Fruit fly (Drosophila melanogaster) whole organism, embryonic: ENCODE data around the gene AstC.
A peak's percentile ranks its signal among the peaks of the same experiment; 100 is the strongest.

ENCODE experiments used
- CG10147 ChIP-seq: fragments of 200-800 bp; sonication (Bioruptor generic); optimal IDR thresholded peaks from 2 replicates; lab custom pipeline; 2019; ENCODE audit warnings: missing biosample characterization, mild to moderate bottlenecking, missing genetic modification characterization, moderate library complexity
- CG10565 ChIP-seq: fragments of 200-800 bp; sonication (Bioruptor generic); optimal IDR thresholded peaks from 3 replicates; lab custom pipeline; 2016; ENCODE audit warnings: missing biosample characterization, mild to moderate bottlenecking, missing genetic modification characterization
- CG10979 ChIP-seq: fragments of 200-800 bp; sonication (Bioruptor generic); optimal IDR thresholded peaks from 2 replicates; lab custom pipeline; 2018; ENCODE audit warnings: missing biosample characterization, mild to moderate bottlenecking, missing genetic modification characterization, moderate library complexity
- CG11695 ChIP-seq: fragments of 200-800 bp; sonication (Bioruptor generic); IDR thresholded peaks from 3 replicates; pipeline ENCODE4 v1.3.6; 2022; ENCODE audit warnings: missing biosample characterization, missing genetic modification characterization
- CG12659 ChIP-seq: fragments of 200-800 bp; sonication (Bioruptor generic); optimal IDR thresholded peaks from 3 replicates; lab custom pipeline; 2017; ENCODE audit warnings: mild to moderate bottlenecking, missing biosample characterization, missing genetic modification reagents, missing genetic modification characterization
- CG13287 ChIP-seq: fragments of 200-800 bp; sonication (Bioruptor generic); IDR thresholded peaks from 2 replicates; pipeline ENCODE4 v1.3.6; 2022; ENCODE audit warnings: missing biosample characterization, missing genetic modification characterization; ENCODE audit not compliant: partially characterized antibody
- CG1529 ChIP-seq: fragments of 200-800 bp; sonication (Bioruptor generic); optimal IDR thresholded peaks from 3 replicates; lab custom pipeline; 2018; ENCODE audit warnings: missing biosample characterization, missing genetic modification characterization
- CG15514 ChIP-seq: fragments of 200-800 bp; sonication (Bioruptor generic); optimal IDR thresholded peaks from 3 replicates; lab custom pipeline; 2017; ENCODE audit warnings: missing biosample characterization, missing genetic modification characterization, mild to moderate bottlenecking, moderate library complexity, missing genetic modification reagents
- CG15696 ChIP-seq: fragments of 200-800 bp; sonication (Bioruptor generic); optimal IDR thresholded peaks from 2 replicates; lab custom pipeline; 2019; ENCODE audit warnings: missing biosample characterization, mild to moderate bottlenecking, missing genetic modification characterization, moderate library complexity
- CG17361 ChIP-seq: fragments of 200-800 bp; sonication (Bioruptor generic); IDR thresholded peaks from 3 replicates; pipeline ENCODE4 v1.3.6; 2022; ENCODE audit warnings: missing biosample characterization, missing genetic modification characterization
- CG17568 ChIP-seq: fragments of 200-800 bp; sonication (Bioruptor generic); optimal IDR thresholded peaks from 2 replicates; lab custom pipeline; 2018; ENCODE audit warnings: missing biosample characterization, mild to moderate bottlenecking, missing genetic modification characterization, moderate library complexity
- CG18011 ChIP-seq: fragments of 200-800 bp; sonication (Bioruptor generic); optimal IDR thresholded peaks from 2 replicates; lab custom pipeline; 2017; ENCODE audit warnings: missing biosample characterization, missing genetic modification characterization, mild to moderate bottlenecking, moderate library complexity, missing genotype
- CG1832 ChIP-seq: fragments of 200-800 bp; sonication (Bioruptor generic); optimal IDR thresholded peaks from 2 replicates; lab custom pipeline; 2017; ENCODE audit warnings: missing biosample characterization, mild to moderate bottlenecking, missing genetic modification characterization, inconsistent platforms
- CG2129 ChIP-seq: fragments of 200-800 bp; sonication (Bioruptor generic); IDR thresholded peaks from 2 replicates; pipeline ENCODE4 v1.3.6; 2022; ENCODE audit warnings: missing biosample characterization, missing genetic modification characterization; ENCODE audit not compliant: partially characterized antibody
- CG2199 ChIP-seq: fragments of 200-800 bp; sonication (Bioruptor generic); IDR thresholded peaks from 3 replicates; pipeline ENCODE4 v1.3.6; 2022; ENCODE audit warnings: missing biosample characterization, missing genetic modification characterization
- CG2202 ChIP-seq: fragments of 200-800 bp; sonication (Bioruptor generic); optimal IDR thresholded peaks from 2 replicates; lab custom pipeline; 2018; ENCODE audit warnings: missing biosample characterization, mild to moderate bottlenecking, missing genetic modification characterization
- CG2889 ChIP-seq: fragments of 200-800 bp; sonication (Bioruptor generic); IDR thresholded peaks from 3 replicates; pipeline ENCODE4 v1.3.6; 2022; ENCODE audit warnings: missing biosample characterization, missing genetic modification characterization
- CG31365 ChIP-seq: fragments of 200-800 bp; sonication (Bioruptor generic); optimal IDR thresholded peaks from 2 replicates; lab custom pipeline; 2018; ENCODE audit warnings: missing biosample characterization, mild to moderate bottlenecking, missing genetic modification characterization
- CG33213 ChIP-seq: fragments of 200-800 bp; sonication (Bioruptor generic); optimal IDR thresholded peaks from 3 replicates; lab custom pipeline; 2016; ENCODE audit warnings: missing biosample characterization, missing genetic modification characterization
- CG3847 ChIP-seq: fragments of 200-800 bp; sonication (Bioruptor generic); IDR thresholded peaks from 2 replicates; pipeline ENCODE4 v1.3.6; 2022; ENCODE audit warnings: missing biosample characterization, missing genetic modification characterization
- CG6175 ChIP-seq: fragments of 200-800 bp; sonication (Bioruptor generic); IDR thresholded peaks from 3 replicates; pipeline ENCODE4 v1.3.6; 2022; ENCODE audit warnings: missing biosample characterization, missing genetic modification characterization
- CG6689 ChIP-seq: fragments of 200-800 bp; sonication (Bioruptor generic); IDR thresholded peaks from 2 replicates; pipeline ENCODE4 v1.3.6; 2022; ENCODE audit warnings: missing biosample characterization, missing genetic modification characterization
- CG7372 ChIP-seq: fragments of 200-800 bp; sonication (Bioruptor generic); IDR thresholded peaks from 2 replicates; pipeline ENCODE4 v1.3.6; 2022; ENCODE audit warnings: missing biosample characterization, missing genetic modification characterization
- CG7963 ChIP-seq: fragments of 200-800 bp; sonication (Bioruptor generic); IDR thresholded peaks from 3 replicates; pipeline ENCODE4 v1.3.6; 2022; ENCODE audit warnings: missing biosample characterization, missing genetic modification characterization; ENCODE audit not compliant: partially characterized antibody
- CG8089 ChIP-seq: fragments of 200-800 bp; sonication (Bioruptor generic); optimal IDR thresholded peaks from 3 replicates; lab custom pipeline; 2016; ENCODE audit warnings: missing biosample characterization, missing genetic modification characterization
- CG8478 ChIP-seq: fragments of >200 bp; optimal IDR thresholded peaks from 2 replicates; lab custom pipeline; 2018
- Doc3 ChIP-seq: fragments of 200-800 bp; sonication (Bioruptor generic); IDR thresholded peaks from 3 replicates; pipeline ENCODE4 v1.3.6; 2022; ENCODE audit warnings: missing biosample characterization, missing genetic modification characterization; ENCODE audit not compliant: partially characterized antibody
- Eip74EF ChIP-seq, 2 experiments: fragments of 200-800 bp in 1 of 2; fragments of >200 bp in 1 of 2; sonication (Bioruptor generic) in 1 of 2; optimal IDR thresholded peaks; 2 replicates each; lab custom pipeline; 2017 to 2019; ENCODE audit warnings: missing biosample characterization in 2 of 2, missing genetic modification characterization in 2 of 2, mild to moderate bottlenecking in 1 of 2, moderate library complexity in 1 of 2
- HLH4C ChIP-seq: fragments of 200-800 bp; sonication (Bioruptor generic); IDR thresholded peaks from 3 replicates; pipeline ENCODE4 v1.3.6; 2022; ENCODE audit warnings: missing biosample characterization, missing genetic modification characterization; ENCODE audit not compliant: partially characterized antibody
- HLH54F ChIP-seq: fragments of 200-800 bp; sonication (Bioruptor generic); optimal IDR thresholded peaks from 3 replicates; lab custom pipeline; 2016; ENCODE audit warnings: missing biosample characterization, missing genetic modification characterization
- Jarid2 ChIP-seq: fragments of 200-800 bp; sonication (Bioruptor generic); optimal IDR thresholded peaks from 3 replicates; lab custom pipeline; 2017; ENCODE audit warnings: mild to moderate bottlenecking, missing biosample characterization, missing genetic modification reagents, missing genetic modification characterization
- Meics ChIP-seq: fragments of 200-800 bp; sonication (Bioruptor generic); optimal IDR thresholded peaks from 2 replicates; lab custom pipeline; 2017; ENCODE audit warnings: missing biosample characterization, mild to moderate bottlenecking, missing genetic modification characterization
- Xrp1 ChIP-seq: fragments of 200-800 bp; sonication (Bioruptor generic); IDR thresholded peaks from 2 replicates; pipeline ENCODE4 v1.3.6; 2022; ENCODE audit warnings: missing biosample characterization, missing genetic modification characterization
- aop ChIP-seq: fragments of 200-800 bp; sonication (Bioruptor generic); IDR thresholded peaks from 2 replicates; pipeline ENCODE4 v1.3.6; 2022; ENCODE audit warnings: missing biosample characterization, missing genetic modification characterization
- bbx ChIP-seq: fragments of 200-800 bp; sonication (Bioruptor generic); IDR thresholded peaks from 2 replicates; pipeline ENCODE4 v1.3.6; 2022; ENCODE audit warnings: missing biosample characterization, missing genetic modification characterization; ENCODE audit not compliant: partially characterized antibody
- crc ChIP-seq: fragments of 200-800 bp; sonication (Bioruptor generic); optimal IDR thresholded peaks from 2 replicates; lab custom pipeline; 2016; ENCODE audit warnings: missing biosample characterization, missing genetic modification characterization
- cwo ChIP-seq: fragments of 200-800 bp; sonication (Bioruptor generic); optimal IDR thresholded peaks from 3 replicates; lab custom pipeline; 2017; ENCODE audit warnings: missing biosample characterization, missing genetic modification characterization, mild to moderate bottlenecking, moderate library complexity, missing genetic modification reagents
- disco-r ChIP-seq: fragments of 200-800 bp; sonication (Bioruptor generic); optimal IDR thresholded peaks from 2 replicates; lab custom pipeline; 2016; ENCODE audit warnings: missing biosample characterization, missing genetic modification characterization
- gce ChIP-seq: fragments of 200-800 bp; sonication (Bioruptor generic); IDR thresholded peaks from 3 replicates; pipeline ENCODE4 v1.3.6; 2022; ENCODE audit warnings: missing biosample characterization, missing genetic modification characterization
- grau ChIP-seq: fragments of 200-800 bp; optimal IDR thresholded peaks from 3 replicates; lab custom pipeline; 2019; ENCODE audit warnings: missing biosample characterization, mild to moderate bottlenecking, missing genetic modification characterization, moderate library complexity
- grn ChIP-seq: fragments of 200-800 bp; sonication (Bioruptor generic); optimal IDR thresholded peaks from 3 replicates; lab custom pipeline; 2017; ENCODE audit warnings: missing biosample characterization, missing genetic modification characterization
- jigr1 ChIP-seq: fragments of 200-800 bp; sonication (Bioruptor generic); IDR thresholded peaks from 3 replicates; pipeline ENCODE4 v1.3.6; 2022; ENCODE audit warnings: missing biosample characterization, missing genetic modification characterization
- oc ChIP-seq: fragments of 200-800 bp; sonication (Bioruptor generic); optimal IDR thresholded peaks from 2 replicates; lab custom pipeline; 2018; ENCODE audit warnings: missing biosample characterization, mild to moderate bottlenecking, missing genetic modification characterization, moderate library complexity
- pnt ChIP-seq: fragments of 200-800 bp; sonication (Bioruptor generic); optimal IDR thresholded peaks from 3 replicates; lab custom pipeline; 2016; ENCODE audit warnings: missing biosample characterization, missing genetic modification characterization
- row ChIP-seq: fragments of 200-800 bp; sonication (Bioruptor generic); IDR thresholded peaks from 3 replicates; pipeline ENCODE4 v1.3.6; 2022; ENCODE audit warnings: missing biosample characterization, missing genetic modification characterization
- slbo ChIP-seq: fragments of 200-800 bp; sonication (Bioruptor generic); IDR thresholded peaks from 2 replicates; pipeline ENCODE4 v1.3.6; 2022; ENCODE audit warnings: missing biosample characterization, missing genetic modification characterization
- tna ChIP-seq: fragments of 200-800 bp; sonication (Bioruptor generic); IDR thresholded peaks from 2 replicates; pipeline ENCODE4 v1.3.6; 2022; ENCODE audit warnings: missing biosample characterization, missing genetic modification characterization; ENCODE audit not compliant: partially characterized antibody
- toy ChIP-seq: fragments of 200-800 bp; sonication (Bioruptor generic); IDR thresholded peaks from 2 replicates; pipeline ENCODE4 v1.3.6; 2022; ENCODE audit warnings: missing biosample characterization, missing genetic modification characterization
- wor ChIP-seq: fragments of 200-800 bp; sonication (Bioruptor generic); IDR thresholded peaks from 2 replicates; pipeline ENCODE4 v1.3.6; 2022; ENCODE audit warnings: missing biosample characterization, missing genetic modification characterization

The AstC gene

dm6 chr2L:11066887-11067459, 14.2 kb downstream of the AstC start, which contains the start of gene Samuel (continued):
- peak; percentile 45 for TF ChIP-seq CG17568 (GFP tag; lab: Kevin White, UChicago)
- no peak for TF ChIP-seq jigr1
- TF ChIP-seq aop (GFP tag; lab: Robert Waterston, UW) = no peak
- no peak for TF ChIP-seq CG1529 (GFP tag; lab: Kevin White, UChicago)
- TF ChIP-seq HLH54F (GFP tag; lab: Kevin White, UChicago) = no peak
- TF ChIP-seq oc (tag; lab: Kevin White, UChicago) = no peak
- TF ChIP-seq CG10147 (GFP tag; lab: Kevin White, UChicago) = no peak
- TF ChIP-seq CG7372 (GFP tag; lab: Robert Waterston, UW) = no peak
- no peak for TF ChIP-seq CG18011 (GFP tag; lab: Kevin White, UChicago)
- no peak for TF ChIP-seq tna (GFP tag; lab: Robert Waterston, UW)
- TF ChIP-seq disco-r (GFP tag; lab: Kevin White, UChicago) = no peak
- TF ChIP-seq crc (GFP tag; lab: Kevin White, UChicago) = no peak
- no peak for TF ChIP-seq CG15696 (tag; lab: Kevin White, UChicago)
- peak; percentile 36; the same call in 1 of the 3 replicates for TF ChIP-seq HLH4C (GFP tag; lab: Robert Waterston, UW)
- TF ChIP-seq CG8089 = no peak
- no peak for TF ChIP-seq slbo (GFP tag; lab: Robert Waterston, UW)
- TF ChIP-seq CG1832 (GFP tag; lab: Kevin White, UChicago) = no peak
- TF ChIP-seq wor (GFP tag; lab: Robert Waterston, UW) = no peak
- TF ChIP-seq CG31365 = no peak
- no peak for TF ChIP-seq CG15514 (GFP tag; lab: Kevin White, UChicago)
- TF ChIP-seq CG10979 (tag; lab: Kevin White, UChicago) = no peak
- TF ChIP-seq CG10565 (GFP tag; lab: Kevin White, UChicago) = no peak
- no peak for TF ChIP-seq Doc3 (GFP tag; lab: Robert Waterston, UW)
- TF ChIP-seq bbx (GFP tag; lab: Robert Waterston, UW) = peak; percentile 32; the same call in 1 of the 2 replicates
- 0 out of 3 replicates have a peak, but pooled peaks have one; percentile 48 for TF ChIP-seq CG11695 (GFP tag; lab: Robert Waterston, UW)
- TF ChIP-seq CG6175 (GFP tag; lab: Robert Waterston, UW) = 0 out of 3 replicates have a peak, but pooled peaks have one; percentile 29
- TF ChIP-seq Eip74EF (GFP tag; optimal IDR thresholded peaks at IDR 0.05; lab: Kevin White, UChicago) = peak in 1 of 2 experiments; percentile 61
- TF ChIP-seq CG6689 (GFP tag; lab: Robert Waterston, UW) = 0 out of 2 replicates have a peak, but pooled peaks have one; percentile 27
- TF ChIP-seq gce (GFP tag; lab: Robert Waterston, UW) = peak; percentile 46; the same call in 1 of the 3 replicates
- TF ChIP-seq CG2202 (tag; lab: Kevin White, UChicago) = peak; percentile 7
- TF ChIP-seq CG7963 (GFP tag; lab: Robert Waterston, UW) = 0 out of 3 replicates have a peak, but pooled peaks have one; percentile 20
- peak; percentile 2 for TF ChIP-seq cwo (GFP tag; lab: Kevin White, UChicago)
- TF ChIP-seq CG3847 (GFP tag; lab: Robert Waterston, UW) = no peak
- TF ChIP-seq Xrp1 (GFP tag; lab: Robert Waterston, UW) = 0 out of 2 replicates have a peak, but pooled peaks have one; percentile 24
- peak; percentile 16 for TF ChIP-seq CG12659 (GFP tag; lab: Kevin White, UChicago)
- no peak for TF ChIP-seq CG2129 (GFP tag; lab: Robert Waterston, UW)
- TF ChIP-seq grau (tag; lab: Kevin White, UChicago) = peak; percentile 22
- peak; percentile 96 for TF ChIP-seq Jarid2 (GFP tag; lab: Kevin White, UChicago)
- TF ChIP-seq toy = no peak
- TF ChIP-seq CG2889 (GFP tag; lab: Robert Waterston, UW) = peak; percentile 23; the same call in 1 of the 3 replicates
- peak; percentile 96 for TF ChIP-seq grn
- TF ChIP-seq CG13287 (GFP tag; lab: Robert Waterston, UW) = peak; percentile 49; the same call in 1 of the 2 replicates
- TF ChIP-seq CG33213 (GFP tag; lab: Kevin White, UChicago) = no peak
- TF ChIP-seq CG17361 = no peak
- no peak for TF ChIP-seq pnt (GFP tag; lab: Kevin White, UChicago)
- no peak for TF ChIP-seq CG8478
- TF ChIP-seq Meics (GFP tag; lab: Kevin White, UChicago) = peak; percentile 9
- no peak for TF ChIP-seq row (GFP tag; lab: Robert Waterston, UW)
- peak; percentile 22; the same call in 2 of the 3 replicates for TF ChIP-seq CG2199
